Fruit fly (Drosophila melanogaster): ENCODE results near the gene Cpr64Aa.

- TF ChIP-seq CG17385 (GFP tag; optimal IDR thresholded peaks at IDR 0.05) (no peak), slbo (GFP tag; IDR thresholded peaks at IDR 0.05) (no peak), al (GFP tag; IDR thresholded peaks at IDR 0.05) (no peak), CG32772 (GFP tag; IDR thresholded peaks at IDR 0.05) (no peak)
These were observed 753 bp upstream of the Cpr64Aa start for dm6 chr3L:4209731-4210130.

All from whole organism, embryonic.